Fruit fly (Drosophila melanogaster): Measurements from ENCODE around the gene SuUR.

The SuUR gene

dm6 chr3L:11097982-11098663 lies 33.3 kb downstream of the SuUR start, which contains the start of the genes Irbp18 and APP-BP1 (continued):
- TF ChIP-seq Sox102F (GFP tag; optimal IDR thresholded peaks at IDR 0.05) = peak; percentile 97
- peak; percentile 85 for TF ChIP-seq Gug (GFP tag; IDR thresholded peaks at IDR 0.05)
- TF ChIP-seq fd85E (GFP tag; optimal IDR thresholded peaks at IDR 0.05) = peak; percentile 74
- TF ChIP-seq dsx (GFP tag; optimal IDR thresholded peaks at IDR 0.05; ENCODE audit: poor library complexity, severe bottlenecking) = peak; percentile 87
- peak in 1 of 2 experiments; percentile 90 for TF ChIP-seq ss (GFP tag; optimal IDR thresholded peaks at IDR 0.05)
- TF ChIP-seq Eip75B (GFP tag; optimal IDR thresholded peaks at IDR 0.05) = peak; percentile 96
- peak; percentile 90 for TF ChIP-seq Ets96B (tag; optimal IDR thresholded peaks at IDR 0.05)
- peak; percentile 83 for TF ChIP-seq CG6854 (GFP tag; optimal IDR thresholded peaks at IDR 0.05)
- TF ChIP-seq pdm3 (GFP tag; optimal IDR thresholded peaks at IDR 0.05) = peak; percentile 97
- peak; percentile 94 for TF ChIP-seq CG8319 (GFP tag; optimal IDR thresholded peaks at IDR 0.05)
- peak; percentile 95 for TF ChIP-seq net (GFP tag; optimal IDR thresholded peaks at IDR 0.05)
- TF ChIP-seq CG8632 (GFP tag; optimal IDR thresholded peaks at IDR 0.05) = peak; percentile 92
- TF ChIP-seq CG3919 (GFP tag; optimal IDR thresholded peaks at IDR 0.05) = peak; percentile 95
- peak; percentile 87 to 96 for TF ChIP-seq salr (GFP tag; optimal IDR thresholded peaks at IDR 0.05)
- TF ChIP-seq Sox15 (GFP tag; optimal IDR thresholded peaks at IDR 0.05) = peak; percentile 94
- peak; percentile 99 for TF ChIP-seq Eip78C (GFP tag)
- peak; percentile 92 for TF ChIP-seq CG11902 (GFP tag; optimal IDR thresholded peaks at IDR 0.05)
- peak; percentile 97 for TF ChIP-seq topi (GFP tag; optimal IDR thresholded peaks at IDR 0.05)
- peak; percentile 88 for TF ChIP-seq CG16779 (tag; optimal IDR thresholded peaks at IDR 0.05)
- TF ChIP-seq CG31627 (GFP tag; optimal IDR thresholded peaks at IDR 0.05) = peak; percentile 97
- peak; percentile 98 for TF ChIP-seq svp (GFP tag)
- TF ChIP-seq Met (GFP tag; optimal IDR thresholded peaks at IDR 0.05) = peak; percentile 96
- TF ChIP-seq CG15336 (GFP tag; IDR thresholded peaks at IDR 0.05) = peak; percentile 88
- TF ChIP-seq Eip93F (GFP tag; optimal IDR thresholded peaks at IDR 0.05) = peak; percentile 92
- peak; percentile 87 for TF ChIP-seq CG6808 (GFP tag; optimal IDR thresholded peaks at IDR 0.05)
- TF ChIP-seq Hr39 (GFP tag; optimal IDR thresholded peaks at IDR 0.05) = peak; percentile 96
- TF ChIP-seq CG8119 (GFP tag; IDR thresholded peaks at IDR 0.05) = peak; percentile 90
- peak; percentile 93 for TF ChIP-seq Ets21C (GFP tag; optimal IDR thresholded peaks at IDR 0.05)
- TF ChIP-seq acj6 (GFP tag; optimal IDR thresholded peaks at IDR 0.05) = peak; percentile 96
- peak; percentile 96 for TF ChIP-seq Smox (GFP tag; optimal IDR thresholded peaks at IDR 0.05)
- TF ChIP-seq esn (GFP tag; optimal IDR thresholded peaks at IDR 0.05) = peak; percentile 98
- peak; percentile 95 for TF ChIP-seq achi (GFP tag; optimal IDR thresholded peaks at IDR 0.05)
- TF ChIP-seq eg (GFP tag; IDR thresholded peaks at IDR 0.05) = peak; percentile 92
- peak; percentile 97 for TF ChIP-seq CG32006 (GFP tag; optimal IDR thresholded peaks at IDR 0.05)
- peak; percentile 97 for TF ChIP-seq Hr4 (GFP tag; optimal IDR thresholded peaks at IDR 0.05)
- peak; percentile 79 for TF ChIP-seq CG9139 (GFP tag; optimal IDR thresholded peaks at IDR 0.05)

dm6 chr3L:11101598-11101997 lies 36.8 kb downstream of the SuUR start, which contains the start of gene Elo68beta:
Gene Elo68beta, minus strand, starts transcription at chr3L:11101698.
- TF ChIP-seq Sox102F (GFP tag; optimal IDR thresholded peaks at IDR 0.05) = no peak
- no peak for TF ChIP-seq topi (GFP tag; optimal IDR thresholded peaks at IDR 0.05)
- no peak for TF ChIP-seq esn (GFP tag; optimal IDR thresholded peaks at IDR 0.05)

dm6 chr3L:11102930-11103329 lies 38.1 kb downstream of the SuUR start, which contains the start of gene Elo68alpha:
Gene Elo68alpha, minus strand, starts transcription at chr3L:11103030.
- TF ChIP-seq net (GFP tag; optimal IDR thresholded peaks at IDR 0.05) (no peak), CG10669 (GFP tag; optimal IDR thresholded peaks at IDR 0.05) (no peak), dsx (GFP tag; optimal IDR thresholded peaks at IDR 0.05; ENCODE audit: poor library complexity, severe bottlenecking) (no peak), spab (GFP tag; optimal IDR thresholded peaks at IDR 0.05) (no peak), CG16779 (tag; optimal IDR thresholded peaks at IDR 0.05) (no peak), lz (GFP tag; optimal IDR thresholded peaks at IDR 0.05) (no peak), CG6792 (GFP tag; optimal IDR thresholded peaks at IDR 0.05) (no peak)

Data from whole organism, prepupa.